Fruit fly (Drosophila melanogaster): Measurements from ENCODE around the gene Cftr.

Gene Cftr

dm6 chr3R:24580963-24581277 lies 37.2 kb upstream of the Cftr start (continued):
- TF ChIP-seq CG16815 (GFP tag; optimal IDR thresholded peaks at IDR 0.05): no peak
- no peak for TF ChIP-seq Jarid2 (GFP tag; optimal IDR thresholded peaks at IDR 0.05)
- no peak for TF ChIP-seq CG13287 (GFP tag; IDR thresholded peaks at IDR 0.05; ENCODE audit: partially characterized antibody)
- TF ChIP-seq CG8290 (GFP tag; optimal IDR thresholded peaks at IDR 0.05): no peak
- TF ChIP-seq CG8290 (tag; optimal IDR thresholded peaks at IDR 0.05): no peak
- TF ChIP-seq gcm2 (GFP tag; optimal IDR thresholded peaks at IDR 0.05): no peak
- no peak for TF ChIP-seq CG1832 (GFP tag; optimal IDR thresholded peaks at IDR 0.05)
- no peak for TF ChIP-seq E2f1 (GFP tag; IDR thresholded peaks at IDR 0.05)
- TF ChIP-seq Awh (GFP tag; IDR thresholded peaks at IDR 0.05): no peak
- TF ChIP-seq bigmax (GFP tag; optimal IDR thresholded peaks at IDR 0.05): no peak
- no peak for TF ChIP-seq crp (GFP tag; optimal IDR thresholded peaks at IDR 0.05)
- TF ChIP-seq chif (GFP tag; optimal IDR thresholded peaks at IDR 0.05): no peak
- TF ChIP-seq ash1 (GFP tag; optimal IDR thresholded peaks at IDR 0.05): no peak
- TF ChIP-seq Doc2 (GFP tag; IDR thresholded peaks at IDR 0.05): no peak
- no peak for TF ChIP-seq CG6854 (GFP tag; optimal IDR thresholded peaks at IDR 0.05)
- no peak for TF ChIP-seq Oaz (GFP tag; IDR thresholded peaks at IDR 0.05)
- no peak for TF ChIP-seq CG3838 (GFP tag; optimal IDR thresholded peaks at IDR 0.05)
- TF ChIP-seq gsb (GFP tag; IDR thresholded peaks at IDR 0.05): no peak
- TF ChIP-seq seq (GFP tag; IDR thresholded peaks at IDR 0.05): peak; percentile 58; the same call in 1 of the 2 replicates
- no peak for TF ChIP-seq CG3163 (GFP tag; optimal IDR thresholded peaks at IDR 0.05)
- TF ChIP-seq h (optimal IDR thresholded peaks at IDR 0.05): no peak
- peak; percentile 99 for TF ChIP-seq pros (GFP tag; optimal IDR thresholded peaks at IDR 0.05)
- no peak for TF ChIP-seq CHES-1-like (GFP tag; optimal IDR thresholded peaks at IDR 0.05)

dm6 chr3R:24580067-24580962 lies 36.6 kb upstream of the Cftr start:
- TF ChIP-seq sug (tag; optimal IDR thresholded peaks at IDR 0.05): no peak
- TF ChIP-seq Fer1 (GFP tag; optimal IDR thresholded peaks at IDR 0.05): no peak
- TF ChIP-seq ab (GFP tag; optimal IDR thresholded peaks at IDR 0.05): no peak
- TF ChIP-seq CG10321 (GFP tag; IDR thresholded peaks at IDR 0.05): no peak
- peak in 1 of 2 experiments; percentile 19 for TF ChIP-seq Hr51 (GFP tag; optimal IDR thresholded peaks at IDR 0.05)
- no peak for TF ChIP-seq slou (GFP tag; optimal IDR thresholded peaks at IDR 0.05)
- TF ChIP-seq aop (GFP tag; IDR thresholded peaks at IDR 0.05): no peak
- peak; percentile 61 for TF ChIP-seq zf30C (GFP tag; optimal IDR thresholded peaks at IDR 0.05)
- TF ChIP-seq PHDP (tag; optimal IDR thresholded peaks at IDR 0.05): peak; percentile 29
- no peak for TF ChIP-seq CG1603 (tag; optimal IDR thresholded peaks at IDR 0.05)
- no peak for TF ChIP-seq wdn (GFP tag; IDR thresholded peaks at IDR 0.05)
- TF ChIP-seq so (GFP tag; IDR thresholded peaks at IDR 0.05): 0 out of 3 replicates have a peak, but pooled peaks have one; percentile 27
- peak; percentile 4 for TF ChIP-seq CG10209 (GFP tag; optimal IDR thresholded peaks at IDR 0.05)
- TF ChIP-seq z (GFP tag; IDR thresholded peaks at IDR 0.05): no peak
- TF ChIP-seq tx (GFP tag; optimal IDR thresholded peaks at IDR 0.05): no peak
- TF ChIP-seq CG15601 (tag; optimal IDR thresholded peaks at IDR 0.05): no peak
- TF ChIP-seq Kr (GFP tag; optimal IDR thresholded peaks at IDR 0.05): no peak
- TF ChIP-seq CG9609 (GFP tag; optimal IDR thresholded peaks at IDR 0.05): no peak
- TF ChIP-seq CG13775 (GFP tag; optimal IDR thresholded peaks at IDR 0.05): peak; percentile 39
- TF ChIP-seq HLHmδ (GFP tag; optimal IDR thresholded peaks at IDR 0.05): no peak
- no peak for TF ChIP-seq CG12155 (GFP tag; optimal IDR thresholded peaks at IDR 0.05)
- no peak for TF ChIP-seq dimm (GFP tag; IDR thresholded peaks at IDR 0.05)
- no peak for TF ChIP-seq Sry-β (GFP tag; optimal IDR thresholded peaks at IDR 0.05)
- TF ChIP-seq HLH3B (GFP tag; IDR thresholded peaks at IDR 0.05): 0 out of 2 replicates have a peak, but pooled peaks have one; percentile 21
- TF ChIP-seq nau (GFP tag; optimal IDR thresholded peaks at IDR 0.05): peak; percentile 21
- peak; percentile 16 for TF ChIP-seq Oli (tag; optimal IDR thresholded peaks at IDR 0.05)
- TF ChIP-seq Bgb (GFP tag; IDR thresholded peaks at IDR 0.05; ENCODE audit: partially characterized antibody): no peak; the same call in 1 of the 2 replicates
- 0 out of 2 replicates have a peak, but pooled peaks have one; percentile 10 for TF ChIP-seq Ada2b (GFP tag; IDR thresholded peaks at IDR 0.05)
